Fruit fly (Drosophila melanogaster) whole organism, embryonic: ENCODE results near the gene CG15040.
A peak's percentile ranks its signal among the peaks of the same experiment; 100 is the strongest.

Source experiments
- Adf1 ChIP-seq: fragments of 200-800 bp; sonication (Bioruptor generic); IDR thresholded peaks from 2 replicates; pipeline ENCODE4 v1.3.6; 2022; ENCODE audit warnings: missing biosample characterization, missing genetic modification characterization
- CG12071 ChIP-seq: fragments of 200-800 bp; sonication (Bioruptor generic); optimal IDR thresholded peaks from 3 replicates; lab custom pipeline; 2018; ENCODE audit warnings: missing biosample characterization, mild to moderate bottlenecking, missing genetic modification characterization
- CG12391 ChIP-seq: fragments of 200-800 bp; sonication (Bioruptor generic); optimal IDR thresholded peaks from 3 replicates; lab custom pipeline; 2018; ENCODE audit warnings: missing biosample characterization, mild to moderate bottlenecking, missing genetic modification characterization, moderate library complexity
- CG12659 ChIP-seq: fragments of 200-800 bp; sonication (Bioruptor generic); optimal IDR thresholded peaks from 3 replicates; lab custom pipeline; 2017; ENCODE audit warnings: mild to moderate bottlenecking, missing biosample characterization, missing genetic modification reagents, missing genetic modification characterization
- CG12942 ChIP-seq: fragments of 200-800 bp; sonication (Bioruptor generic); optimal IDR thresholded peaks from 3 replicates; lab custom pipeline; 2016; ENCODE audit warnings: missing biosample characterization, missing genetic modification characterization
- CG15479 ChIP-seq: fragments of 200-800 bp; sonication (Bioruptor generic); optimal IDR thresholded peaks from 3 replicates; lab custom pipeline; 2019; ENCODE audit warnings: missing biosample characterization, mild to moderate bottlenecking, missing genetic modification characterization, moderate library complexity
- CG17612 ChIP-seq: fragments of 200-800 bp; sonication (Bioruptor generic); IDR thresholded peaks from 2 replicates; pipeline ENCODE4 v1.3.6; 2022; ENCODE audit warnings: missing biosample characterization, missing genetic modification characterization
- CG1832 ChIP-seq: fragments of 200-800 bp; sonication (Bioruptor generic); optimal IDR thresholded peaks from 2 replicates; lab custom pipeline; 2017; ENCODE audit warnings: missing biosample characterization, mild to moderate bottlenecking, missing genetic modification characterization, inconsistent platforms
- CG18619 ChIP-seq: fragments of 200-800 bp; sonication (Bioruptor generic); optimal IDR thresholded peaks from 3 replicates; lab custom pipeline; 2017; ENCODE audit warnings: missing biosample characterization, mild to moderate bottlenecking, missing genetic modification characterization
- CG2678 ChIP-seq: fragments of 200-800 bp; sonication (Bioruptor generic); optimal IDR thresholded peaks from 3 replicates; lab custom pipeline; 2019; ENCODE audit warnings: missing biosample characterization, mild to moderate bottlenecking, missing genetic modification characterization, moderate library complexity
- CG30431 ChIP-seq: fragments of 200-800 bp; sonication (Bioruptor generic); optimal IDR thresholded peaks from 2 replicates; lab custom pipeline; 2017; ENCODE audit warnings: missing biosample characterization, missing genetic modification characterization
- CG3163 ChIP-seq: fragments of 200-800 bp; sonication (Bioruptor generic); optimal IDR thresholded peaks from 3 replicates; lab custom pipeline; 2016; ENCODE audit warnings: missing biosample characterization, missing genetic modification characterization
- CG4617 ChIP-seq: fragments of 200-800 bp; sonication (Bioruptor generic); optimal IDR thresholded peaks from 3 replicates; lab custom pipeline; 2016; ENCODE audit warnings: missing biosample characterization, missing genetic modification characterization, borderline replicate concordance
- CG5245 ChIP-seq: fragments of 200-800 bp; sonication (Bioruptor generic); optimal IDR thresholded peaks from 3 replicates; lab custom pipeline; 2016; ENCODE audit warnings: missing biosample characterization, missing genetic modification characterization
- CG8290 ChIP-seq, 3 experiments: fragments of 200-800 bp; sonication (Bioruptor generic); optimal IDR thresholded peaks; 2 replicates each; lab custom pipeline; 2016 to 2019; ENCODE audit warnings: missing biosample characterization in 3 of 3, missing genetic modification characterization in 3 of 3, mild to moderate bottlenecking in 2 of 3, moderate library complexity in 1 of 3
- Dbx ChIP-seq: fragments of 200-800 bp; sonication (Bioruptor generic); IDR thresholded peaks from 3 replicates; pipeline ENCODE4 v1.3.6; 2022; ENCODE audit warnings: missing biosample characterization, missing genetic modification characterization
- Deaf1 ChIP-seq: fragments of 200-800 bp; optimal IDR thresholded peaks from 3 replicates; lab custom pipeline; 2019; ENCODE audit warnings: missing biosample characterization, mild to moderate bottlenecking, missing genetic modification characterization, moderate library complexity
- Eip74EF ChIP-seq, 2 experiments: fragments of 200-800 bp in 1 of 2; fragments of >200 bp in 1 of 2; sonication (Bioruptor generic) in 1 of 2; optimal IDR thresholded peaks; 2 replicates each; lab custom pipeline; 2017 to 2019; ENCODE audit warnings: missing biosample characterization in 2 of 2, missing genetic modification characterization in 2 of 2, mild to moderate bottlenecking in 1 of 2, moderate library complexity in 1 of 2
- HLH3B ChIP-seq: fragments of 200-800 bp; sonication (Bioruptor generic); IDR thresholded peaks from 2 replicates; pipeline ENCODE4 v1.3.6; 2022; ENCODE audit warnings: missing biosample characterization, missing genetic modification characterization
- Jarid2 ChIP-seq: fragments of 200-800 bp; sonication (Bioruptor generic); optimal IDR thresholded peaks from 3 replicates; lab custom pipeline; 2017; ENCODE audit warnings: mild to moderate bottlenecking, missing biosample characterization, missing genetic modification reagents, missing genetic modification characterization
- Max ChIP-seq: fragments of 200-800 bp; sonication (Bioruptor generic); optimal IDR thresholded peaks from 2 replicates; lab custom pipeline; 2016; ENCODE audit warnings: missing biosample characterization, mild to moderate bottlenecking, missing genetic modification characterization
- Med ChIP-seq: fragments of 200-800 bp; sonication (Bioruptor generic); peaks from one replicate; lab custom pipeline; 2016; ENCODE audit warnings: missing biosample characterization, missing genetic modification characterization, mild to moderate bottlenecking, inconsistent platforms, moderate library complexity
- Nf-YB ChIP-seq: fragments of 200-800 bp; sonication (Bioruptor generic); optimal IDR thresholded peaks from 3 replicates; lab custom pipeline; 2019; ENCODE audit warnings: missing biosample characterization, mild to moderate bottlenecking, missing genetic modification characterization, moderate library complexity
- Nf-YC ChIP-seq: fragments of 200-800 bp; optimal IDR thresholded peaks from 3 replicates; lab custom pipeline; 2019; ENCODE audit warnings: missing biosample characterization, mild to moderate bottlenecking, missing genetic modification characterization, moderate library complexity
- Optix ChIP-seq: fragments of 200-800 bp; sonication (Bioruptor generic); IDR thresholded peaks from 3 replicates; pipeline ENCODE4 v1.3.6; 2022; ENCODE audit warnings: missing biosample characterization, missing genetic modification characterization
- Trl ChIP-seq, 3 experiments: fragments of >200 bp in 2 of 3; fragments of 200-800 bp in 1 of 3; sonication (Bioruptor generic) in 1 of 3; optimal IDR thresholded peaks; 2 replicates in 1 of 3; 3 replicates in 2 of 3; lab custom pipeline; 2016 to 2017; ENCODE audit warnings: missing biosample characterization in 1 of 3, missing genetic modification characterization in 1 of 3
- abd-A ChIP-seq: fragments of 200-800 bp; sonication (Bioruptor generic); optimal IDR thresholded peaks from 3 replicates; lab custom pipeline; 2019; ENCODE audit warnings: missing biosample characterization, mild to moderate bottlenecking, missing genetic modification characterization, moderate library complexity
- btn ChIP-seq: fragments of 200-800 bp; sonication (Bioruptor generic); optimal IDR thresholded peaks from 2 replicates; lab custom pipeline; 2016; ENCODE audit warnings: missing biosample characterization, missing genetic modification characterization
- cad ChIP-seq: fragments of >200 bp; optimal IDR thresholded peaks from 2 replicates; lab custom pipeline; 2017; ENCODE audit warnings: missing biosample characterization, missing genetic modification characterization
- crol ChIP-seq: fragments of 200-800 bp; sonication (Bioruptor generic); IDR thresholded peaks from 2 replicates; pipeline ENCODE4 v1.3.6; 2022; ENCODE audit warnings: missing biosample characterization, missing genetic modification characterization
- ftz-f1 ChIP-seq: fragments of 200-800 bp; sonication (Bioruptor generic); optimal IDR thresholded peaks from 2 replicates; lab custom pipeline; 2016; ENCODE audit warnings: missing biosample characterization, missing genetic modification characterization
- gsb ChIP-seq: fragments of 200-800 bp; sonication (Bioruptor generic); IDR thresholded peaks from 2 replicates; pipeline ENCODE4 v1.3.6; 2022; ENCODE audit warnings: missing biosample characterization, missing genetic modification characterization
- jigr1 ChIP-seq: fragments of 200-800 bp; sonication (Bioruptor generic); IDR thresholded peaks from 3 replicates; pipeline ENCODE4 v1.3.6; 2022; ENCODE audit warnings: missing biosample characterization, missing genetic modification characterization
- jing ChIP-seq: fragments of 200-800 bp; sonication (Bioruptor generic); optimal IDR thresholded peaks from 2 replicates; lab custom pipeline; 2018; ENCODE audit warnings: missing biosample characterization, mild to moderate bottlenecking, missing genetic modification characterization
- nau ChIP-seq: fragments of 200-800 bp; sonication (Bioruptor generic); optimal IDR thresholded peaks from 3 replicates; lab custom pipeline; 2017; ENCODE audit warnings: missing biosample characterization, mild to moderate bottlenecking, missing genetic modification characterization, missing genetic modification reagents
- nmo ChIP-seq: fragments of 200-800 bp; sonication (Bioruptor generic); optimal IDR thresholded peaks from 2 replicates; lab custom pipeline; 2018; ENCODE audit warnings: missing biosample characterization, mild to moderate bottlenecking, missing genetic modification characterization, moderate library complexity
- org-1 ChIP-seq: fragments of 200-800 bp; sonication (Bioruptor generic); optimal IDR thresholded peaks from 2 replicates; lab custom pipeline; 2017; ENCODE audit warnings: missing biosample characterization, missing genetic modification characterization
- p53 ChIP-seq: fragments of 200-800 bp; sonication (Bioruptor generic); optimal IDR thresholded peaks from 2 replicates; lab custom pipeline; 2016; ENCODE audit warnings: missing biosample characterization, missing genetic modification characterization
- sd ChIP-seq: fragments of 200-800 bp; sonication (Bioruptor generic); optimal IDR thresholded peaks from 3 replicates; lab custom pipeline; 2018; ENCODE audit warnings: missing biosample characterization, mild to moderate bottlenecking, missing genetic modification characterization, moderate library complexity
- seq ChIP-seq: fragments of 200-800 bp; sonication (Bioruptor generic); IDR thresholded peaks from 2 replicates; pipeline ENCODE4 v1.3.6; 2022; ENCODE audit warnings: missing biosample characterization, missing genetic modification characterization
- sima ChIP-seq: fragments of 200-800 bp; sonication (Bioruptor generic); optimal IDR thresholded peaks from 2 replicates; lab custom pipeline; 2016; ENCODE audit warnings: missing biosample characterization, missing genetic modification characterization
- slbo ChIP-seq: fragments of 200-800 bp; sonication (Bioruptor generic); IDR thresholded peaks from 2 replicates; pipeline ENCODE4 v1.3.6; 2022; ENCODE audit warnings: missing biosample characterization, missing genetic modification characterization
- sr ChIP-seq: fragments of 200-800 bp; sonication (Bioruptor generic); IDR thresholded peaks from 3 replicates; pipeline ENCODE4 v1.3.6; 2022; ENCODE audit warnings: missing biosample characterization, missing genetic modification characterization

Gene CG15040

DNA sequence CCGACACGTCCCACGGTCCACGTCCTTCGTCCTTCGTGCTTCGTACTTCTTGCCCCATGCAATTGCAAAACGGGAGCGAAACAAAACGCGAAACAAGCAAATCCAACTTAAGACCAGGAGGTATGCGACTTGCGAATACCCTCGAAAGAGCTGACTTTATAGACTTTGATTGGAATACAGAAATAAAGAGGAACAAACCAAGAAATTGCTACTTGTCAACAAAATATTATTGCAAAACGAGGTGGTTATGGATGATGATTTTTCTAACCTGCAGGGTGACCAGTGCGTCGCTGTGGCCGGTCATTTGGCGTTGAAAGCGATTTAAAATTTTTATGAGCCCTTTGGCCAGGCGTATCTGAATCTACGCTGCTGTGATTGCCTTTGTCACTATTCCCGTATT, 4.0 kb downstream of the CG15040 start (continued):
- TF ChIP-seq Eip74EF (GFP tag; optimal IDR thresholded peaks at IDR 0.05; lab: Kevin White, UChicago): no peak
- no peak for TF ChIP-seq Optix (GFP tag; lab: Robert Waterston, UW)
- no peak for TF ChIP-seq Deaf1 (tag; lab: Kevin White, UChicago)

dm6 chrX:18587265-18587664, 30.1 kb downstream of the CG15040 start:
- TF ChIP-seq Nf-YB (GFP tag; lab: Kevin White, UChicago) (peak; percentile 77), CG17612 (GFP tag; lab: Robert Waterston, UW) (no peak), CG18619 (GFP tag; lab: Kevin White, UChicago) (no peak), CG1832 (GFP tag; lab: Kevin White, UChicago) (peak; percentile 74), CG12391 (tag; lab: Kevin White, UChicago) (no peak), CG12942 (GFP tag; lab: Kevin White, UChicago) (no peak), Trl (optimal IDR thresholded peaks at IDR 0.05; lab: Kevin White, UChicago) (peak in 1 of 2 experiments; percentile 22), Trl (GFP tag; optimal IDR thresholded peaks at IDR 0.05; lab: Kevin White, UChicago) (no peak), Jarid2 (GFP tag; lab: Kevin White, UChicago) (no peak), jigr1 (no peak), jing (no peak), Deaf1 (tag; lab: Kevin White, UChicago) (peak; percentile 25), sd (tag; lab: Kevin White, UChicago) (no peak), Nf-YC (peak; percentile 83)
- TF ChIP-seq, all 482 proteins: peak for 5

dm6 chrX:18575151-18575550, 42.2 kb downstream of the CG15040 start:
- TF ChIP-seq Adf1 (peak; percentile 43; the same call in 1 of the 2 replicates), HLH3B (GFP tag; lab: Robert Waterston, UW) (no peak), Dbx (GFP tag; lab: Robert Waterston, UW) (0 out of 3 replicates have a peak, but pooled peaks have one; percentile 8), crol (GFP tag; lab: Robert Waterston, UW) (peak; percentile 62), CG12071 (GFP tag; lab: Kevin White, UChicago) (peak; percentile 7), Deaf1 (tag; lab: Kevin White, UChicago) (peak; percentile 90), CG15479 (GFP tag; lab: Kevin White, UChicago) (no peak), seq (peak; percentile 63; the same call in 1 of the 2 replicates), abd-A (tag; lab: Kevin White, UChicago) (peak; percentile 7), Nf-YB (GFP tag; lab: Kevin White, UChicago) (peak; percentile 77), sr (GFP tag; lab: Robert Waterston, UW) (0 out of 3 replicates have a peak, but pooled peaks have one; percentile 19), CG12659 (GFP tag; lab: Kevin White, UChicago) (no peak), Nf-YC (peak; percentile 94)
- TF ChIP-seq, all 482 proteins: peak for 10

DNA sequence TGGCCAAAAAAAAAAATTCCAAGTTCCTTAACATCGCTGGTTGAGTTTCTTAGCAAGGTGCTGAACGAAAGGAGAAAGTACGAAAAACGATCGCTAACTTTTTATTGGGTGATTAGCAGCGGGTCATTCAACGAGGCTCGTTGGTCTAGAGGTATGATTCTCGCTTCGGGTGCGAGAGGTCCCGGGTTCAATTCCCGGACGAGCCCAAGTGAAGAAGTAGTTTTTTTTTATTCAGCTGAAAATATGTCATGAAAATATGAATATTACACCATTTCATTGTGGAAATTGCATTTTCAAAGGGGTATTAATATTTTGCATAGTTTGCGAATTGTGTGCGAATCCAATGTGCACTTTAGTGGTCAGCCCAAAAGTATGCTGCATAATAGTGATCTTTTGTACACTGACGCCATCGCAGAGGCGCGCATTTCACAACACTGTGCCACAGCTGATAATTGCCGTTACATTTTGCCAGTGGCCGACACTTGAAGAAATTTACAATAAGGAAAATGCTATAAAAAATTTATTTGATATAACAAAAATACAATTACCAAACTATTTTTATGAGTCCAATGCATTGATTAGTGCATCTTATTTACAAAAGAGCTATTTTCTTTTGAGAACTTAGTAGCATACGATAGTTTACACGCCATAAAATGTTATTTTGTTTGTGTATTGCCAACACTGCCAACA, 51.6 kb downstream of the CG15040 start:
- TF ChIP-seq gsb (GFP tag; lab: Robert Waterston, UW) (no peak), btn (no peak), slbo (peak; percentile 10; the same call in 1 of the 2 replicates), CG3163 (GFP tag; lab: Kevin White, UChicago) (no peak), Max (no peak), sima (GFP tag; lab: Kevin White, UChicago) (no peak), org-1 (no peak), CG2678 (no peak), CG5245 (GFP tag; lab: Kevin White, UChicago) (no peak), sd (tag; lab: Kevin White, UChicago) (no peak), cad (no peak), nau (no peak), CG30431 (GFP tag; lab: Kevin White, UChicago) (no peak), CG4617 (GFP tag; lab: Kevin White, UChicago) (no peak), CG18619 (GFP tag; lab: Kevin White, UChicago) (no peak), Med (peak; percentile 78), nmo (GFP tag; lab: Kevin White, UChicago) (no peak), p53 (GFP tag; lab: Kevin White, UChicago) (no peak), ftz-f1 (GFP tag; lab: Kevin White, UChicago) (no peak), CG8290 (GFP tag; optimal IDR thresholded peaks at IDR 0.05; lab: Kevin White, UChicago) (no peak), CG8290 (tag; optimal IDR thresholded peaks at IDR 0.05; lab: Kevin White, UChicago) (no peak)
